Fruit fly (Drosophila melanogaster) whole organism, prepupa: ENCODE results near the gene CG8260.

Experiments used
- CG10669 ChIP-seq: fragments of 200-800 bp; sonication (Bioruptor generic); optimal IDR thresholded peaks from 3 replicates; lab custom pipeline; 2018; ENCODE audit warnings: missing biosample characterization, mild to moderate bottlenecking, missing genetic modification characterization, moderate library complexity
- CG11762 ChIP-seq: fragments of 200-800 bp; sonication (Bioruptor generic); optimal IDR thresholded peaks from 3 replicates; lab custom pipeline; 2016; ENCODE audit warnings: missing biosample characterization, missing genetic modification characterization; ENCODE audit not compliant: insufficient read depth
- CG11902 ChIP-seq: fragments of 200-800 bp; sonication (Bioruptor generic); optimal IDR thresholded peaks from 3 replicates; lab custom pipeline; 2016; ENCODE audit warnings: missing biosample characterization, missing genetic modification characterization
- CG15336 ChIP-seq: fragments of 200-800 bp; sonication (Bioruptor generic); IDR thresholded peaks from 2 replicates; pipeline ENCODE4 v1.3.6; 2022; ENCODE audit warnings: missing biosample characterization, missing genetic modification characterization
- CG1621 ChIP-seq: fragments of 200-800 bp; sonication (Bioruptor generic); optimal IDR thresholded peaks from 3 replicates; lab custom pipeline; 2018; ENCODE audit warnings: missing biosample characterization, mild to moderate bottlenecking, missing genetic modification characterization
- CG16779 ChIP-seq: fragments of 200-800 bp; sonication (Bioruptor generic); optimal IDR thresholded peaks from 3 replicates; lab custom pipeline; 2017; ENCODE audit warnings: missing biosample characterization, mild to moderate bottlenecking, missing genetic modification characterization
- CG3032 ChIP-seq: fragments of 200-800 bp; optimal IDR thresholded peaks from 2 replicates; lab custom pipeline; 2019; ENCODE audit warnings: missing biosample characterization, mild to moderate bottlenecking, missing genetic modification characterization, moderate library complexity
- CG31627 ChIP-seq: fragments of 200-800 bp; sonication (Bioruptor generic); optimal IDR thresholded peaks from 3 replicates; lab custom pipeline; 2016; ENCODE audit warnings: missing biosample characterization, missing genetic modification characterization
- CG32006 ChIP-seq: fragments of 200-800 bp; sonication (Bioruptor generic); optimal IDR thresholded peaks from 3 replicates; lab custom pipeline; 2017; ENCODE audit warnings: missing biosample characterization, mild to moderate bottlenecking, missing genetic modification characterization
- CG34406 ChIP-seq: fragments of 200-800 bp; sonication (Bioruptor generic); optimal IDR thresholded peaks from 3 replicates; lab custom pipeline; 2016; ENCODE audit warnings: missing biosample characterization, missing genetic modification characterization
- CG3919 ChIP-seq: fragments of 200-800 bp; sonication (Bioruptor generic); optimal IDR thresholded peaks from 3 replicates; lab custom pipeline; 2016; ENCODE audit warnings: missing biosample characterization, missing genetic modification characterization
- CG4318 ChIP-seq: fragments of 200-800 bp; sonication (Bioruptor generic); optimal IDR thresholded peaks from 3 replicates; lab custom pipeline; 2017; ENCODE audit warnings: missing biosample characterization, mild to moderate bottlenecking, missing genetic modification characterization
- CG6163 ChIP-seq: fragments of 200-800 bp; sonication (Bioruptor generic); IDR thresholded peaks from 3 replicates; pipeline ENCODE4 v1.3.6; 2022; ENCODE audit warnings: missing biosample characterization, missing genetic modification characterization
- CG6276 ChIP-seq: fragments of 200-800 bp; sonication (Bioruptor generic); optimal IDR thresholded peaks from 2 replicates; lab custom pipeline; 2017; ENCODE audit warnings: missing biosample characterization, mild to moderate bottlenecking, missing genetic modification characterization
- CG6792 ChIP-seq: fragments of 200-800 bp; sonication (Bioruptor generic); optimal IDR thresholded peaks from 3 replicates; lab custom pipeline; 2016; ENCODE audit warnings: missing biosample characterization, missing genetic modification characterization
- CG6808 ChIP-seq: fragments of 200-800 bp; sonication (Bioruptor generic); optimal IDR thresholded peaks from 3 replicates; lab custom pipeline; 2017; ENCODE audit warnings: missing biosample characterization, missing genetic modification characterization, mild to moderate bottlenecking, moderate library complexity, missing genetic modification reagents
- CG6854 ChIP-seq: fragments of 200-800 bp; sonication (Bioruptor generic); optimal IDR thresholded peaks from 2 replicates; lab custom pipeline; 2017; ENCODE audit warnings: missing biosample characterization, mild to moderate bottlenecking, missing genetic modification characterization
- CG7368 ChIP-seq: fragments of 200-800 bp; sonication (Bioruptor generic); optimal IDR thresholded peaks from 3 replicates; lab custom pipeline; 2016; ENCODE audit warnings: missing biosample characterization, missing genetic modification characterization
- CG8119 ChIP-seq: fragments of 200-800 bp; sonication (Bioruptor generic); IDR thresholded peaks from 3 replicates; pipeline ENCODE4 v1.3.6; 2022; ENCODE audit warnings: missing biosample characterization, missing genetic modification characterization
- CG8319 ChIP-seq: fragments of 200-800 bp; sonication (Bioruptor generic); optimal IDR thresholded peaks from 3 replicates; lab custom pipeline; 2016; ENCODE audit warnings: missing biosample characterization, missing genetic modification characterization
- CG8632 ChIP-seq: fragments of 200-800 bp; sonication (Bioruptor generic); optimal IDR thresholded peaks from 3 replicates; lab custom pipeline; 2016; ENCODE audit warnings: missing biosample characterization, missing genetic modification characterization
- CG9139 ChIP-seq: fragments of 200-800 bp; sonication (Bioruptor generic); optimal IDR thresholded peaks from 3 replicates; lab custom pipeline; 2017; ENCODE audit warnings: missing biosample characterization, mild to moderate bottlenecking, missing genetic modification characterization
- Eip75B ChIP-seq: fragments of 200-800 bp; sonication (Bioruptor generic); optimal IDR thresholded peaks from 3 replicates; lab custom pipeline; 2016; ENCODE audit warnings: missing biosample characterization, missing genetic modification characterization
- Eip78C ChIP-seq: fragments of 200-800 bp; sonication (Bioruptor generic); peaks from one replicate; lab custom pipeline; 2016; ENCODE audit warnings: missing biosample characterization, missing genetic modification characterization
- Eip93F ChIP-seq: fragments of 200-800 bp; sonication (Bioruptor generic); optimal IDR thresholded peaks from 2 replicates; lab custom pipeline; 2016; ENCODE audit warnings: missing biosample characterization, mild to moderate bottlenecking, missing genetic modification characterization
- Ets21C ChIP-seq: fragments of 200-800 bp; sonication (Bioruptor generic); optimal IDR thresholded peaks from 3 replicates; lab custom pipeline; 2016; ENCODE audit warnings: missing biosample characterization, missing genetic modification characterization
- Ets96B ChIP-seq: fragments of 200-800 bp; optimal IDR thresholded peaks from 2 replicates; lab custom pipeline; 2019; ENCODE audit warnings: missing biosample characterization, mild to moderate bottlenecking, missing genetic modification characterization, moderate library complexity
- Gug ChIP-seq: fragments of 200-800 bp; sonication (Bioruptor generic); IDR thresholded peaks from 2 replicates; pipeline ENCODE4 v1.3.6; 2022; ENCODE audit warnings: missing biosample characterization, missing genetic modification characterization
- Hr38 ChIP-seq: sonication (Bioruptor generic); optimal IDR thresholded peaks from 2 replicates; lab custom pipeline; 2016; ENCODE audit warnings: missing biosample characterization, missing genetic modification characterization
- Hr4 ChIP-seq: fragments of 200-800 bp; sonication (Bioruptor generic); optimal IDR thresholded peaks from 3 replicates; lab custom pipeline; 2016; ENCODE audit warnings: missing biosample characterization, missing genetic modification characterization
- Lpt ChIP-seq: fragments of 200-800 bp; sonication (Bioruptor generic); optimal IDR thresholded peaks from 3 replicates; lab custom pipeline; 2016; ENCODE audit warnings: missing biosample characterization, missing genetic modification characterization
- Met ChIP-seq: fragments of 200-800 bp; sonication (Bioruptor generic); optimal IDR thresholded peaks from 3 replicates; lab custom pipeline; 2016; ENCODE audit warnings: missing biosample characterization, missing genetic modification characterization
- Smox ChIP-seq: fragments of 200-800 bp; sonication (Bioruptor generic); optimal IDR thresholded peaks from 3 replicates; lab custom pipeline; 2016; ENCODE audit warnings: missing biosample characterization, missing genetic modification characterization
- Sox102F ChIP-seq: fragments of 200-800 bp; sonication (Bioruptor generic); optimal IDR thresholded peaks from 2 replicates; lab custom pipeline; 2016; ENCODE audit warnings: missing biosample characterization, mild to moderate bottlenecking, missing genetic modification characterization
- Sox14 ChIP-seq: fragments of 200-800 bp; sonication (Bioruptor generic); optimal IDR thresholded peaks from 3 replicates; lab custom pipeline; 2016; ENCODE audit warnings: missing biosample characterization, missing genetic modification characterization
- Sox15 ChIP-seq: fragments of 200-800 bp; sonication (Bioruptor generic); optimal IDR thresholded peaks from 3 replicates; lab custom pipeline; 2016; ENCODE audit warnings: missing biosample characterization, missing genetic modification characterization
- achi ChIP-seq: fragments of 200-800 bp; sonication (Bioruptor generic); optimal IDR thresholded peaks from 3 replicates; lab custom pipeline; 2016; ENCODE audit warnings: missing biosample characterization, missing genetic modification characterization
- acj6 ChIP-seq: fragments of 200-800 bp; sonication (Bioruptor generic); optimal IDR thresholded peaks from 3 replicates; lab custom pipeline; 2016; ENCODE audit warnings: missing biosample characterization, missing genetic modification characterization
- cyc ChIP-seq: fragments of 200-800 bp; sonication (Bioruptor generic); optimal IDR thresholded peaks from 3 replicates; lab custom pipeline; 2016; ENCODE audit warnings: missing biosample characterization, missing genetic modification characterization
- dac ChIP-seq: fragments of 200-800 bp; sonication (Bioruptor generic); optimal IDR thresholded peaks from 2 replicates; lab custom pipeline; 2017; ENCODE audit warnings: missing biosample characterization, mild to moderate bottlenecking, missing genetic modification characterization
- dsx ChIP-seq: fragments of 200-800 bp; optimal IDR thresholded peaks from 3 replicates; lab custom pipeline; 2019; ENCODE audit warnings: missing biosample characterization, mild to moderate bottlenecking, missing genetic modification characterization, moderate library complexity; ENCODE audit not compliant: poor library complexity, severe bottlenecking
- eg ChIP-seq: fragments of 200-800 bp; sonication (Bioruptor generic); IDR thresholded peaks from 3 replicates; pipeline ENCODE4 v1.3.6; 2022; ENCODE audit warnings: missing biosample characterization, missing genetic modification characterization
- esn ChIP-seq: fragments of 200-800 bp; sonication (Bioruptor generic); optimal IDR thresholded peaks from 2 replicates; lab custom pipeline; 2016; ENCODE audit warnings: missing biosample characterization, mild to moderate bottlenecking, missing genetic modification characterization, moderate library complexity
- fd59A ChIP-seq: fragments of 200-800 bp; sonication (Bioruptor generic); optimal IDR thresholded peaks from 2 replicates; lab custom pipeline; 2017; ENCODE audit warnings: missing biosample characterization, mild to moderate bottlenecking, missing genetic modification characterization, missing genetic modification reagents
- fd85E ChIP-seq: fragments of 200-800 bp; sonication (Bioruptor generic); optimal IDR thresholded peaks from 3 replicates; lab custom pipeline; 2016; ENCODE audit warnings: missing biosample characterization, missing genetic modification characterization
- lz ChIP-seq: fragments of 200-800 bp; sonication (Bioruptor generic); optimal IDR thresholded peaks from 3 replicates; lab custom pipeline; 2016; ENCODE audit warnings: missing biosample characterization, missing genetic modification characterization
- net ChIP-seq: fragments of 200-800 bp; sonication (Bioruptor generic); optimal IDR thresholded peaks from 3 replicates; lab custom pipeline; 2016; ENCODE audit warnings: missing biosample characterization, missing genetic modification characterization
- pdm3 ChIP-seq: fragments of 200-800 bp; sonication (Bioruptor generic); optimal IDR thresholded peaks from 3 replicates; lab custom pipeline; 2016; ENCODE audit warnings: missing biosample characterization, missing genetic modification characterization
- salr ChIP-seq, 2 experiments: fragments of 200-800 bp; sonication (Bioruptor generic); optimal IDR thresholded peaks; 3 replicates each; lab custom pipeline; 2016 to 2018; ENCODE audit warnings: missing biosample characterization in 2 of 2, missing genetic modification characterization in 2 of 2, mild to moderate bottlenecking in 1 of 2
- spab ChIP-seq: fragments of 200-800 bp; sonication (Bioruptor generic); optimal IDR thresholded peaks from 2 replicates; lab custom pipeline; 2017; ENCODE audit warnings: missing biosample characterization, mild to moderate bottlenecking, missing genetic modification characterization, missing genetic modification reagents
- svp ChIP-seq: fragments of 200-800 bp; sonication (Bioruptor generic); peaks from one replicate; lab custom pipeline; 2016; ENCODE audit warnings: missing biosample characterization, missing genetic modification characterization
- topi ChIP-seq: fragments of 200-800 bp; sonication (Bioruptor generic); optimal IDR thresholded peaks from 3 replicates; lab custom pipeline; 2016; ENCODE audit warnings: missing biosample characterization, missing genetic modification characterization
- vri ChIP-seq: fragments of 200-800 bp; sonication (Bioruptor generic); optimal IDR thresholded peaks from 3 replicates; lab custom pipeline; 2016; ENCODE audit warnings: missing biosample characterization, mild to moderate bottlenecking, missing genetic modification characterization

CG8260 gene

DNA sequence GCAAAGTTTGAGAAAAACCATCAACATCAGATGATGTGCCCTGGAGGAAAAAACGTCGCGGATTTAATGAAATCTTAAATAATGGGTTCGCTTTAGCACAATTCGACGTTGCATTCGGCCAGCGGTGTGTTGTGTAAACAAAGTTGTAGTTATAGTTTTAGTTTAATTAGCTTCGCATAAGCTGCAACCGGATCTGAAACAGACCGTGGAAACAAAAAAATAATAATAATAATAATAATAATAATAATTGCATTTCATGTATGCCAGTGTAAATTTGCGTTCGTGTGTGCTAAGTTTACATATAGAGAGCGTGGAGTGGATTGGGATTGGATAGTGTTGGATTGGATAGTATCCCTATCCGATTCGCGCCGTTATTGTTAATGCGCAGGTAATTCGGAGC, 48.7 kb downstream of the CG8260 start:
- TF ChIP-seq Met (GFP tag; lab: Kevin White, UChicago) (no peak), vri (GFP tag; lab: Kevin White, UChicago) (no peak), Sox102F (GFP tag; lab: Kevin White, UChicago) (no peak), CG9139 (GFP tag; lab: Kevin White, UChicago) (no peak), CG1621 (tag; lab: Kevin White, UChicago) (peak; percentile 26), lz (GFP tag; lab: Kevin White, UChicago) (peak; percentile 1), salr (GFP tag; optimal IDR thresholded peaks at IDR 0.05; lab: Kevin White, UChicago) (no peak), CG11762 (no peak), CG8119 (GFP tag; lab: Robert Waterston, UW) (0 out of 3 replicates have a peak, but pooled peaks have one; percentile 38), CG31627 (GFP tag; lab: Kevin White, UChicago) (no peak), CG11902 (GFP tag; lab: Kevin White, UChicago) (no peak), CG3032 (tag; lab: Kevin White, UChicago) (no peak), achi (GFP tag; lab: Kevin White, UChicago) (peak; percentile 23), pdm3 (GFP tag; lab: Kevin White, UChicago) (peak; percentile 23), CG4318 (GFP tag; lab: Kevin White, UChicago) (no peak), spab (no peak), dac (GFP tag; lab: Kevin White, UChicago) (no peak), CG7368 (GFP tag; lab: Kevin White, UChicago) (no peak), eg (peak; percentile 34; the same call in 2 of the 3 replicates), Lpt (no peak), Eip75B (GFP tag; lab: Kevin White, UChicago) (no peak), svp (peak; percentile 57), cyc (GFP tag; lab: Kevin White, UChicago) (no peak), fd59A (no peak), topi (GFP tag; lab: Kevin White, UChicago) (no peak), CG6808 (no peak), CG6792 (no peak), CG32006 (peak; percentile 39), Ets21C (no peak), acj6 (no peak), Sox14 (GFP tag; lab: Kevin White, UChicago) (no peak), Smox (no peak), Eip78C (peak; percentile 60), dsx (GFP tag; lab: Kevin White, UChicago) (no peak), Hr4 (GFP tag; lab: Kevin White, UChicago) (no peak), esn (no peak), CG8632 (GFP tag; lab: Kevin White, UChicago) (peak; percentile 26), CG34406 (peak; percentile 21), CG6276 (GFP tag; lab: Kevin White, UChicago) (peak; percentile 13), fd85E (no peak), CG6854 (GFP tag; lab: Kevin White, UChicago) (no peak), CG6163 (GFP tag; lab: Robert Waterston, UW) (0 out of 3 replicates have a peak, but pooled peaks have one; percentile 46), CG3919 (GFP tag; lab: Kevin White, UChicago) (peak; percentile 21), Hr38 (GFP tag; lab: Kevin White, UChicago) (no peak), Ets96B (tag; lab: Kevin White, UChicago) (peak; percentile 19), Gug (no peak), CG16779 (tag; lab: Kevin White, UChicago) (no peak), CG10669 (peak; percentile 24), CG8319 (GFP tag; lab: Kevin White, UChicago) (no peak), Sox15 (GFP tag; lab: Kevin White, UChicago) (no peak), CG15336 (peak; percentile 60), Eip93F (GFP tag; lab: Kevin White, UChicago) (no peak), net (no peak)
